Worm (Caenorhabditis elegans) whole organism, L4/young adult: ENCODE data around the gene hpo-28.

ENCODE experiments used
- W03F9.2 ChIP-seq: fragments of 150-350 bp; optimal IDR thresholded peaks from 2 replicates; lab custom pipeline; 2014; ENCODE audit warnings: missing biosample characterization, missing genetic modification characterization
- him-1 ChIP-seq: sonication (generic microtip); optimal IDR thresholded peaks from 2 replicates; lab custom pipeline; 2016; ENCODE audit warnings: missing genotype, missing genetic modification reagents, missing genetic modification characterization, missing compliant biosample characterization

ce11 chrIII:5748360-5748759 is 39.2 kb upstream of the hpo-28 start:
- no peak for TF ChIP-seq him-1 (tag; lab: Kevin White, UChicago)
- TF ChIP-seq W03F9.2: no peak
